Worm (Caenorhabditis elegans) whole organism, L4 larva: ENCODE measurements around the gene sumv-1.

Source experiments
- T20F7.1 ChIP-seq: fragments of 200-800 bp; sonication (Bioruptor generic); optimal IDR thresholded peaks from 2 replicates; lab custom pipeline; 2018; ENCODE audit warnings: mild to moderate bottlenecking, missing genetic modification characterization, missing compliant biosample characterization
- T26A8.4 ChIP-seq: fragments of 200-800 bp; sonication (Bioruptor generic); IDR thresholded peaks from 2 replicates; pipeline ENCODE4 v1.3.6; 2022; ENCODE audit warnings: missing genetic modification characterization, missing compliant biosample characterization
- ZK546.5 ChIP-seq, 2 experiments: sonication (generic microtip); optimal IDR thresholded peaks; 2 replicates each; lab custom pipeline; 2017; ENCODE audit warnings: missing biosample characterization in 2 of 2, missing genetic modification characterization in 2 of 2
- ama-1 ChIP-seq: fragments of 150-350 bp; optimal IDR thresholded peaks from 2 replicates; lab custom pipeline; 2014; ENCODE audit warnings: inconsistent platforms, mixed read lengths
- attf-4 ChIP-seq: sonication (generic microtip); optimal IDR thresholded peaks from 3 replicates; lab custom pipeline; 2017; ENCODE audit warnings: missing biosample characterization, missing genetic modification characterization
- daf-16 ChIP-seq, 3 experiments: sonication (generic microtip); optimal IDR thresholded peaks; 2 replicates each; lab custom pipeline; 2016 to 2017; ENCODE audit warnings: missing genetic modification characterization in 3 of 3, missing genetic modification reagents in 3 of 3, mild to moderate bottlenecking in 2 of 3, missing compliant biosample characterization in 2 of 3, missing biosample characterization in 1 of 3, moderate library complexity in 1 of 3
- daf-8 ChIP-seq: fragments of 200-800 bp; sonication (Bioruptor generic); IDR thresholded peaks from 2 replicates; pipeline ENCODE4 v1.3.6; 2022; ENCODE audit warnings: missing genetic modification characterization, missing compliant biosample characterization
- dmd-9 ChIP-seq: fragments of 200-800 bp; sonication (Bioruptor generic); IDR thresholded peaks from 2 replicates; pipeline ENCODE4 v1.3.6; 2022; ENCODE audit warnings: missing genetic modification reagents, missing genetic modification characterization, missing compliant biosample characterization
- dpl-1 ChIP-seq: fragments of 150-350 bp; optimal IDR thresholded peaks from 2 replicates; lab custom pipeline; 2014; ENCODE audit warnings: missing biosample characterization, missing genetic modification reagents, missing genetic modification characterization
- dve-1 ChIP-seq: sonication (generic microtip); optimal IDR thresholded peaks from 2 replicates; lab custom pipeline; 2017; ENCODE audit warnings: antibody characterized with exemption, mild to moderate bottlenecking, missing genetic modification characterization, missing compliant biosample characterization; ENCODE audit not compliant: insufficient read depth
- fkh-10 ChIP-seq: fragments of 150-350 bp; optimal IDR thresholded peaks from 2 replicates; lab custom pipeline; 2014; ENCODE audit warnings: missing biosample characterization, missing genetic modification reagents, missing genetic modification characterization
- hif-1 ChIP-seq, 2 experiments: sonication (generic microtip); optimal IDR thresholded peaks; 2 replicates each; lab custom pipeline; 2016 to 2017; ENCODE audit warnings: missing compliant biosample characterization in 2 of 2, missing genetic modification characterization in 2 of 2, missing genetic modification reagents in 2 of 2, missing genotype in 2 of 2, mild to moderate bottlenecking in 1 of 2
- hlh-11 ChIP-seq: fragments of 200-800 bp; sonication (Bioruptor generic); optimal IDR thresholded peaks from 2 replicates; lab custom pipeline; 2018; ENCODE audit warnings: mild to moderate bottlenecking, missing genetic modification characterization, missing compliant biosample characterization
- hlh-30 ChIP-seq: sonication (generic microtip); optimal IDR thresholded peaks from 2 replicates; lab custom pipeline; 2017; ENCODE audit warnings: antibody characterized with exemption, mild to moderate bottlenecking, missing genetic modification characterization, missing compliant biosample characterization; ENCODE audit not compliant: insufficient read depth
- jun-1 ChIP-seq: fragments of 150-350 bp; optimal IDR thresholded peaks from 2 replicates; lab custom pipeline; 2014; ENCODE audit warnings: missing biosample characterization, missing genetic modification reagents, missing genetic modification characterization
- lin-38 ChIP-seq: fragments of 200-800 bp; sonication (Bioruptor generic); IDR thresholded peaks from 2 replicates; pipeline ENCODE4 v1.3.6; 2022; ENCODE audit warnings: missing genetic modification reagents, missing genetic modification characterization, missing compliant biosample characterization
- lsy-2 ChIP-seq, 2 experiments: fragments of 150-350 bp in 1 of 2; sonication (generic microtip) in 1 of 2; optimal IDR thresholded peaks; 2 replicates each; lab custom pipeline; 2014 to 2017; ENCODE audit warnings: missing biosample characterization in 2 of 2, missing genetic modification characterization in 2 of 2
- madf-9 ChIP-seq: fragments of 200-800 bp; sonication (Bioruptor generic); conservative IDR thresholded peaks from 2 replicates; pipeline ENCODE4 v1.3.6; 2022; ENCODE audit warnings: missing genetic modification reagents, missing genetic modification characterization, missing compliant biosample characterization
- mep-1 ChIP-seq: fragments of 150-350 bp; sonication (generic microtip); optimal IDR thresholded peaks from 3 replicates; lab custom pipeline; 2014; ENCODE audit warnings: missing biosample characterization, missing genetic modification characterization
- mes-2 ChIP-seq: sonication (generic microtip); optimal IDR thresholded peaks from 2 replicates; lab custom pipeline; 2016; ENCODE audit warnings: missing genotype, mild to moderate bottlenecking, missing genetic modification characterization, missing compliant biosample characterization; ENCODE audit not compliant: poor library complexity, severe bottlenecking
- mxl-2 ChIP-seq: fragments of 200-800 bp; sonication (Bioruptor generic); conservative IDR thresholded peaks from 2 replicates; pipeline ENCODE4 v1.3.6; 2022; ENCODE audit warnings: missing genetic modification reagents, missing genetic modification characterization, missing compliant biosample characterization
- nhr-28 ChIP-seq: fragments of 150-350 bp; optimal IDR thresholded peaks from 2 replicates; lab custom pipeline; 2014; ENCODE audit warnings: missing biosample characterization, missing genetic modification characterization
- nhr-6 ChIP-seq: fragments of 150-350 bp; optimal IDR thresholded peaks from 2 replicates; lab custom pipeline; 2014; ENCODE audit warnings: missing biosample characterization, missing genetic modification characterization
- nhr-77 ChIP-seq: fragments of 150-350 bp; optimal IDR thresholded peaks from 2 replicates; lab custom pipeline; 2014; ENCODE audit warnings: missing biosample characterization, missing genetic modification characterization
- pha-4 ChIP-seq, 2 experiments: fragments of 150-350 bp in 1 of 2; fragments of 200-800 bp in 1 of 2; sonication (Bioruptor generic) in 1 of 2; IDR thresholded peaks in 1 of 2; optimal IDR thresholded peaks in 1 of 2; 2 replicates each; pipeline versions ENCODE4 v1.3.6 to Lab custom; 2014 to 2022; ENCODE audit warnings: missing genetic modification characterization in 2 of 2, missing genetic modification reagents in 2 of 2, missing biosample characterization in 1 of 2, missing compliant biosample characterization in 1 of 2
- php-3 ChIP-seq: fragments of 200-800 bp; sonication (Bioruptor generic); IDR thresholded peaks from 2 replicates; pipeline ENCODE4 v1.3.6; 2022; ENCODE audit warnings: missing genetic modification reagents, missing genetic modification characterization, missing compliant biosample characterization
- pqm-1 ChIP-seq: sonication (generic microtip); optimal IDR thresholded peaks from 2 replicates; lab custom pipeline; 2017; ENCODE audit warnings: missing biosample characterization, missing genetic modification characterization
- snpc-1.2 ChIP-seq: fragments of 200-800 bp; sonication (Bioruptor generic); IDR thresholded peaks from 2 replicates; pipeline ENCODE4 v1.3.6; 2022; ENCODE audit warnings: missing genetic modification reagents, missing genetic modification characterization, missing compliant biosample characterization
- spr-1 ChIP-seq: sonication (generic microtip); optimal IDR thresholded peaks from 2 replicates; lab custom pipeline; 2016; ENCODE audit warnings: mild to moderate bottlenecking, missing genetic modification characterization, missing compliant biosample characterization
- tra-1 ChIP-seq: fragments of 200-800 bp; sonication (Bioruptor generic); IDR thresholded peaks from 2 replicates; pipeline ENCODE4 v1.3.6; 2022; ENCODE audit warnings: missing genetic modification reagents, missing genetic modification characterization, missing compliant biosample characterization
- unc-62 ChIP-seq, 3 experiments: fragments of 150-350 bp in 1 of 3; sonication (generic microtip); optimal IDR thresholded peaks in 2 of 3; peaks in 1 of 3; 1 replicate in 1 of 3; 2 replicates in 2 of 3; lab custom pipeline; 2014 to 2017; ENCODE audit warnings: missing biosample characterization in 3 of 3, missing genetic modification characterization in 3 of 3, missing genetic modification reagents in 3 of 3, missing genotype in 1 of 3
- zip-2 ChIP-seq: fragments of 150-350 bp; optimal IDR thresholded peaks from 2 replicates; lab custom pipeline; 2014; ENCODE audit warnings: missing biosample characterization, missing genetic modification characterization
- ztf-7 ChIP-seq: fragments of 150-350 bp; optimal IDR thresholded peaks from 2 replicates; lab custom pipeline; 2014; ENCODE audit warnings: missing biosample characterization, missing genetic modification characterization

Gene sumv-1

DNA sequence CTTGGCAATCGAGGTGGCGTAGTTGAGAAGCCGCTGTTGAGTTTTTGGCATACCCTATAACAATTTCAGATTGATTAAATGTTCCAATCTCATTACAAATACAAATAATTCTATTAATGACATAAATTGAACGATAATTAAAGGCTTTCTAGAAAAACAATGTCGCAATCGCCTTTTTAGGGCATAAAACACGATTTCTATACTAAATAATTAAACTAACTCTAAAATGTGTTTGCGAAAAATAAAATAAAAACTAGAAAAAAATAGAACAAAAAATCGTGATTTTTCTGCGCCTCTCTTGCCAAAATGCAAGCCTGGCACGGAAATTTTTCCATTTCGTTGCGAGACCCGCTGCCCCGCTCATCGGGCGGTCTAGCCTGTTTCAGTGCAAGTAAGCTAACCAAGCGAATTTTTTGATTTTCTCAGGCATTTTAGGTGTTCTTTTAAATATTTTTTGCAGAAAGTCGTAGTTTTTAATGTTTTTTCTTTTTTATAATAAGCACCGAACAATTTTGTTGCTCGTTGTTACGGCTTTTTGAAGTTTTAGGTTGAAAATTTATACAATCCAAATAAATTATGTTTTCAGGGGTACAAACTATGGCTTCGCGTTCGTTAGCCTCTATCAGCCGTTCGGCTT is 26.0 kb downstream of the sumv-1 start, which contains the start of the genes C34E10.12, C34E10.10 and atp-2 (continued):
- TF ChIP-seq ama-1 (lab: Kevin White, UChicago) (peak; percentile 88), unc-62 (GFP tag; optimal IDR thresholded peaks at IDR 0.05 in 1 of 2; lab: Kevin White, UChicago) (peak in 1 of 2 experiments; percentile 83), unc-62 (tag; optimal IDR thresholded peaks at IDR 0.05; lab: Kevin White, UChicago) (no peak), lin-38 (GFP tag; lab: Robert Waterston, UW) (peak; percentile 78), T26A8.4 (peak; percentile 60; the same call in 1 of the 2 replicates), fkh-10 (GFP tag; lab: Kevin White, UChicago) (peak; percentile 66), hlh-30 (tag; lab: Kevin White, UChicago) (peak; percentile 77), attf-4 (tag; lab: Kevin White, UChicago) (no peak), T20F7.1 (GFP tag; lab: Kevin White, UChicago) (peak; percentile 76), madf-9 (GFP tag; lab: Robert Waterston, UW) (no peak), zip-2 (tag; lab: Kevin White, UChicago) (no peak), daf-8 (GFP tag; lab: Robert Waterston, UW) (no peak), jun-1 (no peak), tra-1 (GFP tag; lab: Robert Waterston, UW) (no peak), ztf-7 (tag; lab: Kevin White, UChicago) (no peak), ZK546.5 (tag; optimal IDR thresholded peaks at IDR 0.05; lab: Kevin White, UChicago) (no peak), pqm-1 (tag; lab: Kevin White, UChicago) (peak; percentile 55), spr-1 (tag; lab: Kevin White, UChicago) (peak; percentile 52), mxl-2 (GFP tag; lab: Robert Waterston, UW) (no peak)
- TF ChIP-seq, all 104 proteins: peak for 39

DNA sequence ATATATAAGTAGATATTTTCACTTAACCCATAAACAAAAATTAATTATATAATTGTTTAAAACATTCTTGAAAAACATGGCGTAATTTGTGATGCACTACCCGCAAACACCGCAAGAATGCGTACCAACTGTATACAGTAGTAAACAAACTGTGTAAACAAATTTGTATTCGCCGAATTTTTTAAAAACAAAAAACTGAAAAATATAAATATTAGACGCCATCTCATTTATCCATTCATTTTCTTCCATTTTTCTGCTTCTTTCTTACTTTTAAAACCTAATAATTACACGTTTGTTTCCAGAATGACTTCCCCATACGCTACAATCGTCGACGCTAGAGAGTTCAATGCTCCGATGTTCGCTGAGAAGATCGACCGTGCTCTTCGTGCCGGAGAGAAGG is 28.7 kb downstream of the sumv-1 start, which contains the start of gene nex-1:
TSS of gene nex-1 (plus strand) at position 301 of the 400 bp plus-strand sequence.
- TF ChIP-seq T20F7.1 (GFP tag; lab: Kevin White, UChicago) (no peak), hlh-30 (tag; lab: Kevin White, UChicago) (no peak), unc-62 (GFP tag; optimal IDR thresholded peaks at IDR 0.05 in 1 of 2; lab: Kevin White, UChicago) (peak in 1 of 2 experiments; percentile 23), unc-62 (tag; optimal IDR thresholded peaks at IDR 0.05; lab: Kevin White, UChicago) (no peak)

DNA sequence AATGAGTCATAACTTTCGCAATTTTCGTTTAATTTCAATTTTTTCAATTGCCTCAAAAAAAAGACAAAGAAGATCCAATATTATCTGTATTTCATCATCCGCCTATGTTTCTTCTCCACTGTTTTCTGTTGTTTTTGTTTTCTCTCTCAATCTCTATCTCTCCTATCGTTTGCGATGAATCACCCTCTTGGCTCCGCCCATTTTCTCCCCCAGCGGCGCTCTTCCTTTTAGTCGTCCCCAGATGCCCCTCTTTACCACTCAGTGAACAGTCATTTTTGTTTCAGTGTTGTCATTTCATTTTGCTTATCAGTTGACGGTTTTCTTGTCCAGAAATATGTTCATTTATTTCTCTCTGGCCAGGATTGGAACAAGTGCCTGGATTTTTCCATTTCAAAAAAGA is 29.1 kb downstream of the sumv-1 start:
- TF ChIP-seq pha-4 (GFP tag; IDR thresholded peaks at IDR 0.05; lab: Robert Waterston, UW), result no peak
- TF ChIP-seq pha-4 (tag; optimal IDR thresholded peaks at IDR 0.05; lab: Kevin White, UChicago), result peak; percentile 44
- peak; percentile 81 for TF ChIP-seq dve-1 (tag; lab: Kevin White, UChicago)
- peak; percentile 14 for TF ChIP-seq mep-1
- TF ChIP-seq nhr-6 (tag; lab: Kevin White, UChicago), result peak; percentile 54
- TF ChIP-seq snpc-1.2 (GFP tag; lab: Robert Waterston, UW), result no peak
- TF ChIP-seq daf-16 (GFP tag; optimal IDR thresholded peaks at IDR 0.05; lab: Kevin White, UChicago), result no peak
- TF ChIP-seq daf-16 (tag; optimal IDR thresholded peaks at IDR 0.05; lab: Kevin White, UChicago), result peak; percentile 73
- peak in 1 of 2 experiments; percentile 21 for TF ChIP-seq lsy-2 (tag; optimal IDR thresholded peaks at IDR 0.05; lab: Kevin White, UChicago)
- peak; percentile 36 for TF ChIP-seq pqm-1 (tag; lab: Kevin White, UChicago)
- TF ChIP-seq mes-2 (tag; lab: Kevin White, UChicago), result peak; percentile 21
- TF ChIP-seq ama-1 (lab: Kevin White, UChicago), result peak; percentile 51
- TF ChIP-seq hif-1 (tag; optimal IDR thresholded peaks at IDR 0.05; lab: Kevin White, UChicago), result no peak
- peak; percentile 1 for TF ChIP-seq dpl-1 (GFP tag; lab: Kevin White, UChicago)
- no peak for TF ChIP-seq php-3 (GFP tag; lab: Robert Waterston, UW)
- peak; percentile 36 for TF ChIP-seq hlh-11 (tag; lab: Kevin White, UChicago)
- peak; percentile 23 for TF ChIP-seq nhr-77 (tag; lab: Kevin White, UChicago)
- peak; percentile 52 for TF ChIP-seq nhr-28 (tag; lab: Kevin White, UChicago)
- TF ChIP-seq dmd-9 (GFP tag; lab: Robert Waterston, UW), result no peak
- 0 out of 2 replicates have a peak, but pooled peaks have one; percentile 18 for TF ChIP-seq madf-9 (GFP tag; lab: Robert Waterston, UW)
